Fruit fly (Drosophila melanogaster) whole organism, embryonic: Measurements from ENCODE around the gene CG14694.
A peak's percentile ranks its signal among the peaks of the same experiment; 100 is the strongest.

Source experiments
- Ada2b ChIP-seq: fragments of 200-800 bp; sonication (Bioruptor generic); IDR thresholded peaks from 2 replicates; pipeline ENCODE4 v1.3.6; 2022; ENCODE audit warnings: missing biosample characterization, missing genetic modification characterization
- CG1024 ChIP-seq: fragments of 200-800 bp; sonication (Bioruptor generic); IDR thresholded peaks from 2 replicates; pipeline ENCODE4 v1.3.6; 2022; ENCODE audit warnings: missing biosample characterization, missing genetic modification characterization
- CG10654 ChIP-seq: fragments of 200-800 bp; sonication (Bioruptor generic); optimal IDR thresholded peaks from 2 replicates; lab custom pipeline; 2016; ENCODE audit warnings: missing biosample characterization, missing genetic modification characterization
- CG11560 ChIP-seq: fragments of 200-800 bp; sonication (Bioruptor generic); IDR thresholded peaks from 3 replicates; pipeline ENCODE4 v1.3.6; 2022; ENCODE audit warnings: missing biosample characterization, missing genetic modification characterization
- CG17612 ChIP-seq: fragments of 200-800 bp; sonication (Bioruptor generic); IDR thresholded peaks from 2 replicates; pipeline ENCODE4 v1.3.6; 2022; ENCODE audit warnings: missing biosample characterization, missing genetic modification characterization
- CG2202 ChIP-seq: fragments of 200-800 bp; sonication (Bioruptor generic); optimal IDR thresholded peaks from 2 replicates; lab custom pipeline; 2018; ENCODE audit warnings: missing biosample characterization, mild to moderate bottlenecking, missing genetic modification characterization
- CG2712 ChIP-seq: fragments of 200-800 bp; optimal IDR thresholded peaks from 3 replicates; lab custom pipeline; 2019; ENCODE audit warnings: missing biosample characterization, mild to moderate bottlenecking, missing genetic modification characterization, moderate library complexity
- CG2875 ChIP-seq: fragments of 200-800 bp; sonication (Bioruptor generic); optimal IDR thresholded peaks from 2 replicates; lab custom pipeline; 2017; ENCODE audit warnings: missing biosample characterization, mild to moderate bottlenecking, missing genetic modification characterization, missing genetic modification reagents
- CG30403 ChIP-seq: fragments of 200-800 bp; sonication (Bioruptor generic); optimal IDR thresholded peaks from 3 replicates; lab custom pipeline; 2016; ENCODE audit warnings: missing biosample characterization, missing genetic modification characterization
- CG31388 ChIP-seq: fragments of 200-800 bp; sonication (Bioruptor generic); optimal IDR thresholded peaks from 2 replicates; lab custom pipeline; 2016; ENCODE audit warnings: missing biosample characterization, missing genetic modification characterization
- CG33213 ChIP-seq: fragments of 200-800 bp; sonication (Bioruptor generic); optimal IDR thresholded peaks from 3 replicates; lab custom pipeline; 2016; ENCODE audit warnings: missing biosample characterization, missing genetic modification characterization
- CG4707 ChIP-seq: fragments of 200-800 bp; sonication (Bioruptor generic); optimal IDR thresholded peaks from 2 replicates; lab custom pipeline; 2018; ENCODE audit warnings: missing biosample characterization, mild to moderate bottlenecking, missing genetic modification characterization, moderate library complexity
- CG6683 ChIP-seq: fragments of 200-800 bp; sonication (Bioruptor generic); optimal IDR thresholded peaks from 2 replicates; lab custom pipeline; 2017; ENCODE audit warnings: missing biosample characterization, mild to moderate bottlenecking, missing genetic modification characterization, missing genetic modification reagents
- CG7745 ChIP-seq: fragments of 200-800 bp; sonication (Bioruptor generic); optimal IDR thresholded peaks from 2 replicates; lab custom pipeline; 2018; ENCODE audit warnings: missing biosample characterization, mild to moderate bottlenecking, missing genetic modification characterization, moderate library complexity
- CG8924 ChIP-seq: fragments of 200-800 bp; optimal IDR thresholded peaks from 3 replicates; lab custom pipeline; 2019; ENCODE audit warnings: missing biosample characterization, mild to moderate bottlenecking, missing genetic modification characterization, moderate library complexity
- CG9932 ChIP-seq: fragments of 200-800 bp; sonication (Bioruptor generic); IDR thresholded peaks from 2 replicates; pipeline ENCODE4 v1.3.6; 2022; ENCODE audit warnings: missing biosample characterization, missing genetic modification characterization
- D19B ChIP-seq: fragments of 200-800 bp; sonication (Bioruptor generic); optimal IDR thresholded peaks from 2 replicates; lab custom pipeline; 2017; ENCODE audit warnings: missing biosample characterization, mild to moderate bottlenecking, missing genetic modification characterization
- Dad ChIP-seq: fragments of 200-800 bp; sonication (Bioruptor generic); optimal IDR thresholded peaks from 3 replicates; lab custom pipeline; 2016; ENCODE audit warnings: missing biosample characterization, missing genetic modification characterization
- E2f1 ChIP-seq: fragments of 200-800 bp; sonication (Bioruptor generic); IDR thresholded peaks from 2 replicates; pipeline ENCODE4 v1.3.6; 2022; ENCODE audit warnings: missing biosample characterization, missing genetic modification characterization
- Eip74EF ChIP-seq, 2 experiments: fragments of 200-800 bp in 1 of 2; fragments of >200 bp in 1 of 2; sonication (Bioruptor generic) in 1 of 2; optimal IDR thresholded peaks; 2 replicates each; lab custom pipeline; 2017 to 2019; ENCODE audit warnings: missing biosample characterization in 2 of 2, missing genetic modification characterization in 2 of 2, mild to moderate bottlenecking in 1 of 2, moderate library complexity in 1 of 2
- Fer1 ChIP-seq: fragments of 200-800 bp; sonication (Bioruptor generic); optimal IDR thresholded peaks from 2 replicates; lab custom pipeline; 2017; ENCODE audit warnings: missing biosample characterization, mild to moderate bottlenecking, missing genetic modification characterization
- HmgD ChIP-seq: fragments of 200-800 bp; sonication (Bioruptor generic); optimal IDR thresholded peaks from 3 replicates; lab custom pipeline; 2016; ENCODE audit warnings: missing biosample characterization, missing genetic modification characterization
- MTF-1 ChIP-seq: fragments of 200-800 bp; sonication (Bioruptor generic); optimal IDR thresholded peaks from 2 replicates; lab custom pipeline; 2018; ENCODE audit warnings: missing biosample characterization, mild to moderate bottlenecking, missing genetic modification characterization, borderline replicate concordance
- Max ChIP-seq: fragments of 200-800 bp; sonication (Bioruptor generic); optimal IDR thresholded peaks from 2 replicates; lab custom pipeline; 2016; ENCODE audit warnings: missing biosample characterization, mild to moderate bottlenecking, missing genetic modification characterization
- Pdp1 ChIP-seq, 2 experiments: fragments of 200-800 bp; sonication (Bioruptor generic); optimal IDR thresholded peaks; 3 replicates each; lab custom pipeline; 2016; ENCODE audit warnings: missing biosample characterization in 2 of 2, missing genetic modification characterization in 2 of 2, mild to moderate bottlenecking in 1 of 2, moderate library complexity in 1 of 2
- Ptx1 ChIP-seq: fragments of 200-800 bp; sonication (Bioruptor generic); IDR thresholded peaks from 2 replicates; pipeline ENCODE4 v1.3.6; 2022; ENCODE audit warnings: missing biosample characterization, missing genetic modification characterization
- Ravus ChIP-seq: fragments of 200-800 bp; sonication (Bioruptor generic); IDR thresholded peaks from 2 replicates; pipeline ENCODE4 v1.3.6; 2022; ENCODE audit warnings: missing biosample characterization, missing genetic modification characterization
- Rfx ChIP-seq: fragments of 200-800 bp; sonication (Bioruptor generic); IDR thresholded peaks from 2 replicates; pipeline ENCODE4 v1.3.6; 2022; ENCODE audit warnings: missing biosample characterization, missing genetic modification characterization
- abd-A ChIP-seq: fragments of 200-800 bp; sonication (Bioruptor generic); optimal IDR thresholded peaks from 3 replicates; lab custom pipeline; 2019; ENCODE audit warnings: missing biosample characterization, mild to moderate bottlenecking, missing genetic modification characterization, moderate library complexity
- aop ChIP-seq: fragments of 200-800 bp; sonication (Bioruptor generic); IDR thresholded peaks from 2 replicates; pipeline ENCODE4 v1.3.6; 2022; ENCODE audit warnings: missing biosample characterization, missing genetic modification characterization
- dan ChIP-seq: fragments of 200-800 bp; sonication (Bioruptor generic); IDR thresholded peaks from 2 replicates; pipeline ENCODE4 v1.3.6; 2022; ENCODE audit warnings: missing biosample characterization, missing genetic modification characterization
- eyg ChIP-seq: fragments of 200-800 bp; sonication (Bioruptor generic); optimal IDR thresholded peaks from 3 replicates; lab custom pipeline; 2016; ENCODE audit warnings: missing biosample characterization, missing genetic modification characterization
- ftz-f1 ChIP-seq: fragments of 200-800 bp; sonication (Bioruptor generic); optimal IDR thresholded peaks from 2 replicates; lab custom pipeline; 2016; ENCODE audit warnings: missing biosample characterization, missing genetic modification characterization
- gcm2 ChIP-seq: fragments of 200-800 bp; sonication (Bioruptor generic); optimal IDR thresholded peaks from 2 replicates; lab custom pipeline; 2016; ENCODE audit warnings: missing biosample characterization, missing genetic modification characterization
- jigr1 ChIP-seq: fragments of 200-800 bp; sonication (Bioruptor generic); IDR thresholded peaks from 3 replicates; pipeline ENCODE4 v1.3.6; 2022; ENCODE audit warnings: missing biosample characterization, missing genetic modification characterization
- jumu ChIP-seq: fragments of 200-800 bp; sonication (Bioruptor generic); optimal IDR thresholded peaks from 3 replicates; lab custom pipeline; 2016; ENCODE audit warnings: missing biosample characterization, missing genetic modification characterization
- kay ChIP-seq: fragments of 200-800 bp; sonication (Bioruptor generic); optimal IDR thresholded peaks from 2 replicates; lab custom pipeline; 2016; ENCODE audit warnings: missing biosample characterization, missing genetic modification characterization
- lab ChIP-seq: fragments of 200-800 bp; sonication (Bioruptor generic); optimal IDR thresholded peaks from 3 replicates; lab custom pipeline; 2017; ENCODE audit warnings: missing biosample characterization, missing genetic modification characterization, mild to moderate bottlenecking, moderate library complexity, missing genetic modification reagents
- lilli ChIP-seq: fragments of 200-800 bp; sonication (Bioruptor generic); optimal IDR thresholded peaks from 3 replicates; lab custom pipeline; 2016; ENCODE audit warnings: missing biosample characterization, missing genetic modification characterization
- luna ChIP-seq: fragments of 200-800 bp; sonication (Bioruptor generic); optimal IDR thresholded peaks from 2 replicates; lab custom pipeline; 2016; ENCODE audit warnings: missing biosample characterization, missing genetic modification characterization
- oc ChIP-seq: fragments of 200-800 bp; sonication (Bioruptor generic); optimal IDR thresholded peaks from 2 replicates; lab custom pipeline; 2018; ENCODE audit warnings: missing biosample characterization, mild to moderate bottlenecking, missing genetic modification characterization, moderate library complexity
- otp ChIP-seq: fragments of 200-800 bp; sonication (Bioruptor generic); IDR thresholded peaks from 3 replicates; pipeline ENCODE4, ENCODE4 v1.3.6; 2022; ENCODE audit warnings: missing biosample characterization, missing genetic modification characterization
- pros ChIP-seq: fragments of 200-800 bp; sonication (Bioruptor generic); optimal IDR thresholded peaks from 3 replicates; lab custom pipeline; 2019; ENCODE audit warnings: missing biosample characterization, mild to moderate bottlenecking, missing genetic modification characterization, moderate library complexity
- ro ChIP-seq: fragments of 200-800 bp; sonication (Bioruptor generic); IDR thresholded peaks from 2 replicates; pipeline ENCODE4 v1.3.6; 2022; ENCODE audit warnings: missing biosample characterization, missing genetic modification characterization
- row ChIP-seq: fragments of 200-800 bp; sonication (Bioruptor generic); IDR thresholded peaks from 3 replicates; pipeline ENCODE4 v1.3.6; 2022; ENCODE audit warnings: missing biosample characterization, missing genetic modification characterization
- sd ChIP-seq: fragments of 200-800 bp; sonication (Bioruptor generic); optimal IDR thresholded peaks from 3 replicates; lab custom pipeline; 2018; ENCODE audit warnings: missing biosample characterization, mild to moderate bottlenecking, missing genetic modification characterization, moderate library complexity
- tin ChIP-seq: fragments of 200-800 bp; sonication (Bioruptor generic); optimal IDR thresholded peaks from 3 replicates; lab custom pipeline; 2016; ENCODE audit warnings: missing biosample characterization, missing genetic modification characterization
- tna ChIP-seq: fragments of 200-800 bp; sonication (Bioruptor generic); IDR thresholded peaks from 2 replicates; pipeline ENCODE4 v1.3.6; 2022; ENCODE audit warnings: missing biosample characterization, missing genetic modification characterization; ENCODE audit not compliant: partially characterized antibody
- tup ChIP-seq: fragments of 200-800 bp; sonication (Bioruptor generic); optimal IDR thresholded peaks from 2 replicates; lab custom pipeline; 2016; ENCODE audit warnings: missing biosample characterization, mild to moderate bottlenecking, missing genetic modification characterization, moderate library complexity
- wor ChIP-seq: fragments of 200-800 bp; sonication (Bioruptor generic); IDR thresholded peaks from 2 replicates; pipeline ENCODE4 v1.3.6; 2022; ENCODE audit warnings: missing biosample characterization, missing genetic modification characterization
- zen ChIP-seq: fragments of 200-800 bp; sonication (Bioruptor generic); optimal IDR thresholded peaks from 3 replicates; lab custom pipeline; 2018; ENCODE audit warnings: missing biosample characterization, mild to moderate bottlenecking, missing genetic modification characterization, moderate library complexity

CG14694 gene

DNA sequence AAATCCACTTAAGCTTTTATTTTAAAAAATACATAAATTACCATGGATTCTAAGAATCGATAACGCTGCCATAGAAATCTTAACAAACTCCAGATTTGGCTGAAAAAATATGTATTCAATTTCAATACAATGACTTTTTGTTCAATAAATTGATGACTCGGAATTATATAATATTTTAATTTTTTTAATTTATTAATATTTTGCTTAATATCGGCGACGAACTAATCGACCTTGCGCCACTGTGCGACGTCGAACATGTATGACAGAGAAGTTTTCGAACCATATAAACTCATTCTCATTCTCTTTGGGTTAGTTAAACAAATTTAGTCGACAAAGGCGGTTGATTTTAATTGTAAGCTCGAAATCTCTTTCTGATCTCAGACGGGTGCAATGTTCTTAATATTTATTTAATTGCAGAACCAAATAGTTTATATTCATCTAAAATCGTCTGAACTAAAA is 10.1 kb downstream of the CG14694 start, which contains the start of gene CG42394 (continued):
- TF ChIP-seq abd-A (tag; lab: Kevin White, UChicago), result no peak
- TF ChIP-seq otp (GFP tag; lab: Robert Waterston, UW), result peak; percentile 93
- TF ChIP-seq CG6683 (GFP tag; lab: Kevin White, UChicago), result peak; percentile 96
- TF ChIP-seq zen (tag; lab: Kevin White, UChicago), result peak; percentile 97
- peak; percentile 95 for TF ChIP-seq Ada2b (GFP tag; lab: Robert Waterston, UW)
- peak; percentile 63 to 86 for TF ChIP-seq Pdp1 (GFP tag; optimal IDR thresholded peaks at IDR 0.05; lab: Kevin White, UChicago)
- TF ChIP-seq aop (GFP tag; lab: Robert Waterston, UW), result peak; percentile 72
- TF ChIP-seq D19B (GFP tag; lab: Kevin White, UChicago), result peak; percentile 91
- peak; percentile 85 for TF ChIP-seq kay
- TF ChIP-seq eyg (GFP tag; lab: Kevin White, UChicago), result no peak
- TF ChIP-seq CG9932 (GFP tag; lab: Robert Waterston, UW), result peak; percentile 88
- TF ChIP-seq CG1024, result peak; percentile 90
- peak; percentile 34 for TF ChIP-seq pros (GFP tag; lab: Kevin White, UChicago)
- TF ChIP-seq HmgD (GFP tag; lab: Kevin White, UChicago), result no peak
- TF ChIP-seq jumu (GFP tag; lab: Kevin White, UChicago), result peak; percentile 35
- TF ChIP-seq Fer1 (GFP tag; lab: Kevin White, UChicago), result peak; percentile 98
- TF ChIP-seq ftz-f1 (GFP tag; lab: Kevin White, UChicago), result no peak
- TF ChIP-seq CG4707, result peak; percentile 79
- peak; percentile 95 for TF ChIP-seq E2f1 (GFP tag; lab: Robert Waterston, UW)
- TF ChIP-seq tna (GFP tag; lab: Robert Waterston, UW), result no peak
- peak; percentile 94 for TF ChIP-seq row (GFP tag; lab: Robert Waterston, UW)
- peak; percentile 95 for TF ChIP-seq tin
- peak; percentile 89 for TF ChIP-seq CG10654 (GFP tag; lab: Kevin White, UChicago)
- peak; percentile 76 for TF ChIP-seq Dad
- peak in 1 of 2 experiments; percentile 94 for TF ChIP-seq Eip74EF (GFP tag; optimal IDR thresholded peaks at IDR 0.05; lab: Kevin White, UChicago)
- peak; percentile 99 for TF ChIP-seq CG2712
- TF ChIP-seq CG2202 (tag; lab: Kevin White, UChicago), result peak; percentile 90
- TF ChIP-seq CG11560 (tag; lab: Robert Waterston, UW), result peak; percentile 8; the same call in 1 of the 3 replicates
- TF ChIP-seq lab, result peak; percentile 98
- peak; percentile 92 for TF ChIP-seq CG30403
- peak; percentile 91 for TF ChIP-seq MTF-1
- TF ChIP-seq CG2875 (GFP tag; lab: Kevin White, UChicago), result peak; percentile 95
- TF ChIP-seq tup (GFP tag; lab: Kevin White, UChicago), result peak; percentile 79
- no peak for TF ChIP-seq luna (GFP tag; lab: Kevin White, UChicago)
- peak; percentile 21; the same call in 1 of the 3 replicates for TF ChIP-seq jigr1
- peak; percentile 93 for TF ChIP-seq Rfx (GFP tag; lab: Robert Waterston, UW)
- peak; percentile 89 for TF ChIP-seq lilli (GFP tag; lab: Kevin White, UChicago)
- TF ChIP-seq CG17612 (GFP tag; lab: Robert Waterston, UW), result peak; percentile 81
- TF ChIP-seq ro (GFP tag; lab: Robert Waterston, UW), result peak; percentile 74
- TF ChIP-seq wor (GFP tag; lab: Robert Waterston, UW), result peak; percentile 89
- peak; percentile 10 for TF ChIP-seq CG7745
- TF ChIP-seq sd (tag; lab: Kevin White, UChicago), result peak; percentile 72
- peak; percentile 51 for TF ChIP-seq CG33213 (GFP tag; lab: Kevin White, UChicago)
- TF ChIP-seq CG31388 (GFP tag; lab: Kevin White, UChicago), result peak; percentile 84
- peak; percentile 96 for TF ChIP-seq Max (GFP tag; lab: Kevin White, UChicago)
- peak; percentile 92 for TF ChIP-seq oc (tag; lab: Kevin White, UChicago)
- peak; percentile 81 for TF ChIP-seq gcm2
- peak; percentile 94 for TF ChIP-seq Ptx1
- TF ChIP-seq CG8924 (tag; lab: Kevin White, UChicago), result peak; percentile 97
- no peak for TF ChIP-seq dan
- TF ChIP-seq Ravus, result peak; percentile 84
